Worm (Caenorhabditis elegans): ENCODE measurements around the gene ZK228.3.

The ZK228.3 gene

ce11 chrV:18412351-18412750, 48.7 kb downstream of the ZK228.3 start:
- no peak for TF ChIP-seq flt-1 (GFP tag; IDR thresholded peaks at IDR 0.05)

- TF ChIP-seq F13C5.2 (tag; optimal IDR thresholded peaks at IDR 0.05) (no peak), ets-7 (tag; optimal IDR thresholded peaks at IDR 0.05) (no peak), hnd-1 (tag; optimal IDR thresholded peaks at IDR 0.05) (no peak), pes-1 (GFP tag; IDR thresholded peaks at IDR 0.05) (no peak), hmbx-1 (tag; optimal IDR thresholded peaks at IDR 0.05) (no peak), ama-1 (optimal IDR thresholded peaks at IDR 0.05) (no peak)
Measured at ce11 chrV:18410142-18410541, 50.9 kb downstream of the ZK228.3 start, which contains the start of gene srh-207. Gene srh-207, minus strand, starts transcription at chrV:18410242.

Measured in whole organism, early embryonic.